Worm (Caenorhabditis elegans) whole organism, mixed stage, embryonic: ENCODE measurements around the gene ZK1055.2.

Experiments used
- ceh-43 ChIP-seq: fragments of 200-800 bp; sonication (Bioruptor generic); optimal IDR thresholded peaks from 2 replicates; lab custom pipeline; 2018; ENCODE audit warnings: mild to moderate bottlenecking, missing genetic modification characterization, moderate library complexity, missing compliant biosample characterization
- ceh-83 ChIP-seq: fragments of 200-800 bp; sonication (Bioruptor generic); optimal IDR thresholded peaks from 2 replicates; lab custom pipeline; 2018; ENCODE audit warnings: mild to moderate bottlenecking, missing genetic modification characterization, missing compliant biosample characterization
- ces-1 ChIP-seq: fragments of 150-350 bp; optimal IDR thresholded peaks from 2 replicates; lab custom pipeline; 2014; ENCODE audit warnings: missing biosample characterization, missing genetic modification reagents, missing genetic modification characterization
- lin-13 ChIP-seq: fragments of 150-350 bp; optimal IDR thresholded peaks from 2 replicates; lab custom pipeline; 2014; ENCODE audit warnings: missing biosample characterization, missing genetic modification characterization
- nhr-2 ChIP-seq: fragments of 150-350 bp; optimal IDR thresholded peaks from 2 replicates; lab custom pipeline; 2014; ENCODE audit warnings: missing biosample characterization, missing genetic modification characterization
- snpc-4 ChIP-seq: fragments of 150-350 bp; optimal IDR thresholded peaks from 2 replicates; lab custom pipeline; 2014; ENCODE audit warnings: missing biosample characterization, missing genetic modification characterization
- ztf-11 ChIP-seq: fragments of 150-350 bp; optimal IDR thresholded peaks from 2 replicates; lab custom pipeline; 2014; ENCODE audit warnings: missing biosample characterization, missing genetic modification characterization

- TF ChIP-seq ztf-11 (no peak), snpc-4 (no peak), ceh-43 (GFP tag; lab: Kevin White, UChicago) (no peak), ces-1 (GFP tag; lab: Kevin White, UChicago) (no peak), ceh-83 (GFP tag; lab: Kevin White, UChicago) (no peak), lin-13 (tag; lab: Kevin White, UChicago) (no peak), nhr-2 (no peak)
These were observed 42.1 kb upstream of the ZK1055.2 start for ce11 chrV:6548309-6548708.
